Worm (Caenorhabditis elegans) whole organism, midembryonic: Measurements from ENCODE around the gene unk-1.

Experiments used
- flt-1 ChIP-seq: fragments of 200-800 bp; sonication (Bioruptor generic); IDR thresholded peaks from 2 replicates; pipeline ENCODE4 v1.3.6; 2022; ENCODE audit warnings: missing genetic modification characterization, missing compliant biosample characterization
- ref-1 ChIP-seq: fragments of 200-800 bp; sonication (Bioruptor generic); conservative IDR thresholded peaks from 2 replicates; pipeline ENCODE4 v1.3.6; 2022; ENCODE audit warnings: missing genetic modification reagents, missing genetic modification characterization, missing compliant biosample characterization

DNA sequence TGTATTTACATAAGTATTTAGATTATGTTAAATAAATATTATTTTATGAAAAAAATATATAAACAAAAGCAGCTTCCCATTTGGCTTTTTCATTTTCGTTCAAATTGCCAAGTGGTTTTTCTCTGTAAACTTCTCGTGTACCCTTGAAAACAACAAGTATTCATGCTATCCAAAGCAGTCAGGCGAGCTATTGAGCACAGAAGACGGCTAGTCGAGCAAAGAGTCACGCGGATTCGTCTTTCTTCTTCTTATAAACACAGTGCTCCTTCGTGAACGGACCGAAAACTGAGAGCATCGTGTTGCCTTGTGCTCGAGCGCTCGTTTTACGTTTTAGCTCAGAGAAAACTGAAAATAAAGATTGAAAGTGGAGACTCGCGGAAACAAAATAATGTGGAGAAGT, 1.1 kb downstream of the unk-1 start:
- TF ChIP-seq flt-1 (GFP tag; lab: Robert Waterston, UW), result no peak
- TF ChIP-seq ref-1 (GFP tag; lab: Robert Waterston, UW), result no peak
